Worm (Caenorhabditis elegans): ENCODE measurements around the gene cul-3.

cul-3 gene

DNA sequence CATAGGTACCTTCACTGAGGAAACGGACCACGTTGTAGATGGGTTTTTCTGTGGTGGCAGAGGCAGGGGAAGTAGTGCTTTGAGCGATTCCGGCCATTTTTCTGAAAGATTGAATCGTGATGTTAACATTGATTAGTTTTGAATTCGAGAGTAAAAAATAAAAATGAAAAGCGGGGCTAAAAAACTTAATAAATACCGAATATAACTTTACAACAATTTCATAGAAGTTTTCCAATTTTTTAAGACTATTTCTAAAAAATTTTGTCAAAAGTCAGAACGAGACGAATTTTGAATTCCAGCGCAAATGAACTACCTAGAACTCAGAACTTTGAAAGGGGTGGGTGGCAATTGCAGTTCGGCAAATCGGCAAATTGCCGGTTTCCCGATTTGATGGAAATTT is 57.4 kb downstream of the cul-3 start, which contains the start of gene kin-33:
Gene kin-33 (minus strand): TSS at position 101 of the 400 bp plus-strand sequence.
- TF ChIP-seq fkh-8 (tag; optimal IDR thresholded peaks at IDR 0.05): no peak
- TF ChIP-seq swsn-7 (tag; optimal IDR thresholded peaks at IDR 0.05): no peak
- TF ChIP-seq sox-4 (tag; optimal IDR thresholded peaks at IDR 0.05): no peak
- TF ChIP-seq Y116A8C.19 (tag; optimal IDR thresholded peaks at IDR 0.05; ENCODE audit: borderline replicate concordance): no peak
- TF ChIP-seq vab-15 (tag; optimal IDR thresholded peaks at IDR 0.05): no peak
- no peak for TF ChIP-seq mdl-1 (tag; optimal IDR thresholded peaks at IDR 0.05)
- TF ChIP-seq elt-3 (tag; optimal IDR thresholded peaks at IDR 0.05): no peak
- no peak for TF ChIP-seq efl-1 (optimal IDR thresholded peaks at IDR 0.05)
- no peak for TF ChIP-seq efl-1 (GFP tag; optimal IDR thresholded peaks at IDR 0.05 in 1 of 2)
- no peak for TF ChIP-seq ets-5 (GFP tag; IDR thresholded peaks at IDR 0.05)
